Fruit fly (Drosophila melanogaster) whole organism, embryonic: Measurements from ENCODE around the gene EMC5.

Experiments
- ATbp ChIP-seq: fragments of 200-800 bp; sonication (Bioruptor generic); optimal IDR thresholded peaks from 2 replicates; lab custom pipeline; 2017; ENCODE audit warnings: missing biosample characterization, mild to moderate bottlenecking, missing genetic modification characterization, missing genetic modification reagents
- Antp ChIP-seq: fragments of 200-800 bp; sonication (Bioruptor generic); optimal IDR thresholded peaks from 3 replicates; lab custom pipeline; 2016; ENCODE audit warnings: missing biosample characterization, missing genetic modification characterization
- Blimp-1 ChIP-seq: fragments of 200-800 bp; sonication (Bioruptor generic); optimal IDR thresholded peaks from 3 replicates; lab custom pipeline; 2018; ENCODE audit warnings: missing biosample characterization, missing genetic modification characterization, mild to moderate bottlenecking, moderate library complexity, missing genetic modification reagents
- Bteb2 ChIP-seq: fragments of 200-800 bp; sonication (Bioruptor generic); optimal IDR thresholded peaks from 2 replicates; lab custom pipeline; 2016; ENCODE audit warnings: missing biosample characterization, missing genetic modification characterization
- CG10462 ChIP-seq: fragments of 200-800 bp; sonication (Bioruptor generic); optimal IDR thresholded peaks from 2 replicates; lab custom pipeline; 2016; ENCODE audit warnings: missing biosample characterization, missing genetic modification characterization
- CG10565 ChIP-seq: fragments of 200-800 bp; sonication (Bioruptor generic); optimal IDR thresholded peaks from 3 replicates; lab custom pipeline; 2016; ENCODE audit warnings: missing biosample characterization, mild to moderate bottlenecking, missing genetic modification characterization
- CG11093 ChIP-seq: fragments of 200-800 bp; sonication (Bioruptor generic); IDR thresholded peaks from 3 replicates; pipeline ENCODE4 v1.3.6; 2022; ENCODE audit warnings: missing biosample characterization, missing genetic modification characterization
- CG11247 ChIP-seq: fragments of 200-800 bp; sonication (Bioruptor generic); IDR thresholded peaks from 2 replicates; pipeline ENCODE4 v1.3.6; 2022; ENCODE audit warnings: missing biosample characterization, missing genetic modification characterization
- CG11696 ChIP-seq: fragments of 200-800 bp; sonication (Bioruptor generic); IDR thresholded peaks from 2 replicates; pipeline ENCODE4 v1.3.6; 2022; ENCODE audit warnings: missing biosample characterization, missing genetic modification characterization
- CG12236 ChIP-seq: fragments of 200-800 bp; sonication (Bioruptor generic); optimal IDR thresholded peaks from 2 replicates; lab custom pipeline; 2016; ENCODE audit warnings: missing biosample characterization, missing genetic modification characterization
- CG12391 ChIP-seq: fragments of 200-800 bp; sonication (Bioruptor generic); optimal IDR thresholded peaks from 3 replicates; lab custom pipeline; 2018; ENCODE audit warnings: missing biosample characterization, mild to moderate bottlenecking, missing genetic modification characterization, moderate library complexity
- CG12659 ChIP-seq: fragments of 200-800 bp; sonication (Bioruptor generic); optimal IDR thresholded peaks from 3 replicates; lab custom pipeline; 2017; ENCODE audit warnings: mild to moderate bottlenecking, missing biosample characterization, missing genetic modification reagents, missing genetic modification characterization
- CG13287 ChIP-seq: fragments of 200-800 bp; sonication (Bioruptor generic); IDR thresholded peaks from 2 replicates; pipeline ENCODE4 v1.3.6; 2022; ENCODE audit warnings: missing biosample characterization, missing genetic modification characterization; ENCODE audit not compliant: partially characterized antibody
- CG13894 ChIP-seq: fragments of 200-800 bp; sonication (Bioruptor generic); optimal IDR thresholded peaks from 3 replicates; lab custom pipeline; 2018; ENCODE audit warnings: missing biosample characterization, mild to moderate bottlenecking, missing genetic modification characterization, moderate library complexity
- CG15696 ChIP-seq: fragments of 200-800 bp; sonication (Bioruptor generic); optimal IDR thresholded peaks from 2 replicates; lab custom pipeline; 2019; ENCODE audit warnings: missing biosample characterization, mild to moderate bottlenecking, missing genetic modification characterization, moderate library complexity
- CG17385 ChIP-seq: fragments of 200-800 bp; sonication (Bioruptor generic); optimal IDR thresholded peaks from 3 replicates; lab custom pipeline; 2018; ENCODE audit warnings: missing biosample characterization, mild to moderate bottlenecking, missing genetic modification characterization
- CG2202 ChIP-seq: fragments of 200-800 bp; sonication (Bioruptor generic); optimal IDR thresholded peaks from 2 replicates; lab custom pipeline; 2018; ENCODE audit warnings: missing biosample characterization, mild to moderate bottlenecking, missing genetic modification characterization
- CG2875 ChIP-seq: fragments of 200-800 bp; sonication (Bioruptor generic); optimal IDR thresholded peaks from 2 replicates; lab custom pipeline; 2017; ENCODE audit warnings: missing biosample characterization, mild to moderate bottlenecking, missing genetic modification characterization, missing genetic modification reagents
- CG32772 ChIP-seq: fragments of 200-800 bp; sonication (Bioruptor generic); IDR thresholded peaks from 2 replicates; pipeline ENCODE4 v1.3.6; 2022; ENCODE audit warnings: missing biosample characterization, missing genetic modification characterization
- CG42726 ChIP-seq: fragments of 200-800 bp; sonication (Bioruptor generic); IDR thresholded peaks from 2 replicates; pipeline ENCODE4 v1.3.6; 2022; ENCODE audit warnings: missing biosample characterization, missing genetic modification characterization; ENCODE audit not compliant: partially characterized antibody
- CG4328 ChIP-seq: fragments of 200-800 bp; sonication (Bioruptor generic); optimal IDR thresholded peaks from 3 replicates; lab custom pipeline; 2017; ENCODE audit warnings: missing biosample characterization, missing genetic modification reagents, missing genetic modification characterization
- CG4404 ChIP-seq: fragments of 200-800 bp; sonication (Bioruptor generic); IDR thresholded peaks from 2 replicates; pipeline ENCODE4 v1.3.6; 2022; ENCODE audit warnings: missing biosample characterization, missing genetic modification characterization
- CG4617 ChIP-seq: fragments of 200-800 bp; sonication (Bioruptor generic); optimal IDR thresholded peaks from 3 replicates; lab custom pipeline; 2016; ENCODE audit warnings: missing biosample characterization, missing genetic modification characterization, borderline replicate concordance
- CG6272 ChIP-seq: fragments of 200-800 bp; sonication (Bioruptor generic); IDR thresholded peaks from 2 replicates; pipeline ENCODE4 v1.3.6; 2022; ENCODE audit warnings: missing biosample characterization, missing genetic modification characterization
- CG6683 ChIP-seq: fragments of 200-800 bp; sonication (Bioruptor generic); optimal IDR thresholded peaks from 2 replicates; lab custom pipeline; 2017; ENCODE audit warnings: missing biosample characterization, mild to moderate bottlenecking, missing genetic modification characterization, missing genetic modification reagents
- CG8388 ChIP-seq: fragments of 200-800 bp; sonication (Bioruptor generic); optimal IDR thresholded peaks from 2 replicates; lab custom pipeline; 2019; ENCODE audit warnings: missing biosample characterization, mild to moderate bottlenecking, missing genetic modification characterization, moderate library complexity
- CG8478 ChIP-seq: fragments of >200 bp; optimal IDR thresholded peaks from 2 replicates; lab custom pipeline; 2018
- H15 ChIP-seq: fragments of 200-800 bp; sonication (Bioruptor generic); IDR thresholded peaks from 3 replicates; pipeline ENCODE4 v1.3.6; 2022; ENCODE audit warnings: missing biosample characterization, missing genetic modification characterization
- Hmr ChIP-seq: fragments of 200-800 bp; sonication (Bioruptor generic); optimal IDR thresholded peaks from 3 replicates; lab custom pipeline; 2017; ENCODE audit warnings: mild to moderate bottlenecking, missing biosample characterization, missing genetic modification reagents, missing genetic modification characterization
- Myb ChIP-seq: fragments of 200-800 bp; sonication (Bioruptor generic); optimal IDR thresholded peaks from 2 replicates; lab custom pipeline; 2016; ENCODE audit warnings: missing biosample characterization, missing genetic modification characterization
- Nf-YA ChIP-seq: fragments of 200-800 bp; sonication (Bioruptor generic); IDR thresholded peaks from 2 replicates; pipeline ENCODE4 v1.3.6; 2022; ENCODE audit warnings: missing biosample characterization, missing genetic modification characterization
- Nf-YB ChIP-seq: fragments of 200-800 bp; sonication (Bioruptor generic); optimal IDR thresholded peaks from 3 replicates; lab custom pipeline; 2019; ENCODE audit warnings: missing biosample characterization, mild to moderate bottlenecking, missing genetic modification characterization, moderate library complexity
- Spps ChIP-seq: fragments of 200-800 bp; sonication (Bioruptor generic); optimal IDR thresholded peaks from 2 replicates; lab custom pipeline; 2018; ENCODE audit warnings: missing biosample characterization, mild to moderate bottlenecking, missing genetic modification characterization
- Stat92E ChIP-seq, 3 experiments: fragments of >200 bp in 2 of 3; fragments of 200-800 bp in 1 of 3; sonication (Bioruptor generic) in 1 of 3; optimal IDR thresholded peaks; 2 replicates each; lab custom pipeline; 2017 to 2019; ENCODE audit warnings: missing biosample characterization in 3 of 3, missing genetic modification characterization in 3 of 3, mild to moderate bottlenecking in 1 of 3, moderate library complexity in 1 of 3
- TFAM ChIP-seq: fragments of 200-800 bp; sonication (Bioruptor generic); optimal IDR thresholded peaks from 2 replicates; lab custom pipeline; 2017; ENCODE audit warnings: missing biosample characterization, missing genetic modification characterization, inconsistent platforms
- Xrp1 ChIP-seq: fragments of 200-800 bp; sonication (Bioruptor generic); IDR thresholded peaks from 2 replicates; pipeline ENCODE4 v1.3.6; 2022; ENCODE audit warnings: missing biosample characterization, missing genetic modification characterization
- YL-1 ChIP-seq: fragments of 200-800 bp; sonication (Bioruptor generic); optimal IDR thresholded peaks from 3 replicates; lab custom pipeline; 2017; ENCODE audit warnings: missing biosample characterization, mild to moderate bottlenecking, missing genetic modification characterization
- ab ChIP-seq: fragments of 200-800 bp; sonication (Bioruptor generic); optimal IDR thresholded peaks from 2 replicates; lab custom pipeline; 2016; ENCODE audit warnings: missing biosample characterization, missing genetic modification characterization
- bigmax ChIP-seq: fragments of 200-800 bp; sonication (Bioruptor generic); optimal IDR thresholded peaks from 2 replicates; lab custom pipeline; 2018; ENCODE audit warnings: missing biosample characterization, mild to moderate bottlenecking, missing genetic modification characterization
- ci ChIP-seq: fragments of 200-800 bp; sonication (Bioruptor generic); IDR thresholded peaks from 3 replicates; pipeline ENCODE4 v1.3.6; 2022; ENCODE audit warnings: missing biosample characterization, missing genetic modification characterization
- dati ChIP-seq: fragments of 200-800 bp; sonication (Bioruptor generic); IDR thresholded peaks from 2 replicates; pipeline ENCODE4 v1.3.6; 2022; ENCODE audit warnings: missing biosample characterization, missing genetic modification characterization
- dm ChIP-seq: fragments of 200-800 bp; sonication (Bioruptor generic); optimal IDR thresholded peaks from 3 replicates; lab custom pipeline; 2016; ENCODE audit warnings: missing biosample characterization, missing genetic modification characterization
- esg ChIP-seq: fragments of 200-800 bp; sonication (Bioruptor generic); conservative IDR thresholded peaks from 2 replicates; pipeline ENCODE4 v1.3.6; 2022; ENCODE audit warnings: missing biosample characterization, missing genetic modification characterization
- gt ChIP-seq: fragments of 200-800 bp; sonication (Bioruptor generic); IDR thresholded peaks from 2 replicates; pipeline ENCODE4 v1.3.6; 2022; ENCODE audit warnings: missing biosample characterization, missing genetic modification characterization
- knrl ChIP-seq: fragments of 200-800 bp; sonication (Bioruptor generic); IDR thresholded peaks from 3 replicates; pipeline ENCODE4 v1.3.6; 2022; ENCODE audit warnings: missing biosample characterization, missing genetic modification characterization; ENCODE audit not compliant: partially characterized antibody
- sima ChIP-seq: fragments of 200-800 bp; sonication (Bioruptor generic); optimal IDR thresholded peaks from 2 replicates; lab custom pipeline; 2016; ENCODE audit warnings: missing biosample characterization, missing genetic modification characterization
- slbo ChIP-seq: fragments of 200-800 bp; sonication (Bioruptor generic); IDR thresholded peaks from 2 replicates; pipeline ENCODE4 v1.3.6; 2022; ENCODE audit warnings: missing biosample characterization, missing genetic modification characterization
- tin ChIP-seq: fragments of 200-800 bp; sonication (Bioruptor generic); optimal IDR thresholded peaks from 3 replicates; lab custom pipeline; 2016; ENCODE audit warnings: missing biosample characterization, missing genetic modification characterization
- zen2 ChIP-seq: fragments of 200-800 bp; sonication (Bioruptor generic); IDR thresholded peaks from 3 replicates; pipeline ENCODE4 v1.3.6; 2022; ENCODE audit warnings: missing biosample characterization, missing genetic modification characterization; ENCODE audit not compliant: partially characterized antibody

The EMC5 gene

dm6 chr2L:18948065-18948723 lies 39.3 kb upstream of the EMC5 start (continued):
- TF ChIP-seq sima (GFP tag; lab: Kevin White, UChicago) = no peak
- TF ChIP-seq CG4404 (GFP tag; lab: Robert Waterston, UW) = 0 out of 2 replicates have a peak, but pooled peaks have one; percentile 22
- peak; percentile 17 for TF ChIP-seq CG4328
- peak; percentile 44 for TF ChIP-seq CG12659 (GFP tag; lab: Kevin White, UChicago)
- no peak for TF ChIP-seq CG4617 (GFP tag; lab: Kevin White, UChicago)
- no peak for TF ChIP-seq gt (GFP tag; lab: Robert Waterston, UW)
- TF ChIP-seq Xrp1 (GFP tag; lab: Robert Waterston, UW) = peak; percentile 80
- TF ChIP-seq CG8478 (lab: Kevin White, UChicago) = no peak
- TF ChIP-seq Spps = peak; percentile 71
- no peak for TF ChIP-seq CG42726
- TF ChIP-seq tin (GFP tag; lab: Kevin White, UChicago) = peak; percentile 25
- no peak for TF ChIP-seq YL-1
- peak; percentile 85 for TF ChIP-seq CG2202
- no peak for TF ChIP-seq esg
- TF ChIP-seq CG11247 = no peak; the same call in 1 of the 2 replicates
- TF ChIP-seq CG12236 (GFP tag; lab: Kevin White, UChicago) = no peak
- 0 out of 3 replicates have a peak, but pooled peaks have one; percentile 27 for TF ChIP-seq CG11093 (GFP tag; lab: Robert Waterston, UW)
- no peak for TF ChIP-seq CG6272 (GFP tag; lab: Robert Waterston, UW)
- TF ChIP-seq CG13894 = no peak
- TF ChIP-seq dati (GFP tag; lab: Robert Waterston, UW) = no peak
- peak; percentile 90 for TF ChIP-seq CG12391 (tag; lab: Kevin White, UChicago)
- peak; percentile 62 for TF ChIP-seq CG17385
- peak; percentile 81 for TF ChIP-seq Blimp-1 (GFP tag; lab: Kevin White, UChicago)
- no peak for TF ChIP-seq Myb (GFP tag; lab: Kevin White, UChicago)
- 0 out of 2 replicates have a peak, but pooled peaks have one; percentile 22 for TF ChIP-seq CG11696 (GFP tag; lab: Robert Waterston, UW)
- peak; percentile 51 for TF ChIP-seq Hmr (GFP tag; lab: Kevin White, UChicago)
- no peak for TF ChIP-seq bigmax (GFP tag; lab: Kevin White, UChicago)
- TF ChIP-seq CG10565 (GFP tag; lab: Kevin White, UChicago) = no peak
- TF ChIP-seq CG15696 (tag; lab: Kevin White, UChicago) = peak; percentile 28
- peak; percentile 75 for TF ChIP-seq CG8388
- peak; percentile 86 for TF ChIP-seq ATbp
- no peak for TF ChIP-seq Antp
- no peak for TF ChIP-seq Nf-YA (GFP tag; lab: Robert Waterston, UW)
- TF ChIP-seq H15 = no peak
- peak; percentile 19 for TF ChIP-seq CG6683 (GFP tag; lab: Kevin White, UChicago)
- no peak for TF ChIP-seq knrl (GFP tag; lab: Robert Waterston, UW)
- peak; percentile 58; the same call in 1 of the 2 replicates for TF ChIP-seq CG32772 (GFP tag; lab: Robert Waterston, UW)
- no peak for TF ChIP-seq ci
- no peak for TF ChIP-seq ab (GFP tag; lab: Kevin White, UChicago)
- TF ChIP-seq Nf-YB (GFP tag; lab: Kevin White, UChicago) = peak; percentile 66
- peak in 1 of 3 experiments; percentile 46 for TF ChIP-seq Stat92E (GFP tag; optimal IDR thresholded peaks at IDR 0.05; lab: Kevin White, UChicago)
- no peak for TF ChIP-seq zen2
- TF ChIP-seq TFAM (GFP tag; lab: Kevin White, UChicago) = no peak
- TF ChIP-seq slbo = 0 out of 2 replicates have a peak, but pooled peaks have one; percentile 22
- no peak for TF ChIP-seq CG13287 (GFP tag; lab: Robert Waterston, UW)
- TF ChIP-seq Bteb2 (GFP tag; lab: Kevin White, UChicago) = no peak
- peak; percentile 69 for TF ChIP-seq CG2875 (GFP tag; lab: Kevin White, UChicago)
- TF ChIP-seq CG10462 (GFP tag; lab: Kevin White, UChicago) = peak; percentile 19
- TF ChIP-seq dm (GFP tag; lab: Kevin White, UChicago) = no peak
